Worm (Caenorhabditis elegans) whole organism, early embryonic: ENCODE measurements around the gene B0252.11.

Source experiments
- F13C5.2 ChIP-seq: sonication (generic microtip); optimal IDR thresholded peaks from 2 replicates; lab custom pipeline; 2017; ENCODE audit warnings: mild to moderate bottlenecking, missing genetic modification characterization, inconsistent platforms, missing compliant biosample characterization
- aly-1 ChIP-seq: sonication (generic microtip); optimal IDR thresholded peaks from 2 replicates; lab custom pipeline; 2016; ENCODE audit warnings: missing genetic modification characterization, missing compliant biosample characterization
- ama-1 ChIP-seq: fragments of 150-350 bp; optimal IDR thresholded peaks from 2 replicates; lab custom pipeline; 2014
- ceh-36 ChIP-seq: sonication (generic microtip); optimal IDR thresholded peaks from 2 replicates; lab custom pipeline; 2016; ENCODE audit warnings: missing genetic modification characterization, inconsistent platforms, missing compliant biosample characterization
- flt-1 ChIP-seq: fragments of 200-800 bp; sonication (Bioruptor generic); IDR thresholded peaks from 2 replicates; pipeline ENCODE4 v1.3.6; 2022; ENCODE audit warnings: missing genetic modification characterization, missing compliant biosample characterization
- hmbx-1 ChIP-seq: sonication (generic microtip); optimal IDR thresholded peaks from 2 replicates; lab custom pipeline; 2016; ENCODE audit warnings: mild to moderate bottlenecking, missing genetic modification characterization, missing compliant biosample characterization
- pes-1 ChIP-seq: fragments of 200-800 bp; sonication (Bioruptor generic); IDR thresholded peaks from 2 replicates; pipeline ENCODE4 v1.3.6; 2022; ENCODE audit warnings: missing genetic modification reagents, missing genetic modification characterization, missing compliant biosample characterization
- scrt-1 ChIP-seq: fragments of 200-800 bp; sonication (Bioruptor generic); IDR thresholded peaks from 2 replicates; pipeline ENCODE4 v1.3.6; 2022; ENCODE audit warnings: missing genetic modification characterization, missing compliant biosample characterization

DNA sequence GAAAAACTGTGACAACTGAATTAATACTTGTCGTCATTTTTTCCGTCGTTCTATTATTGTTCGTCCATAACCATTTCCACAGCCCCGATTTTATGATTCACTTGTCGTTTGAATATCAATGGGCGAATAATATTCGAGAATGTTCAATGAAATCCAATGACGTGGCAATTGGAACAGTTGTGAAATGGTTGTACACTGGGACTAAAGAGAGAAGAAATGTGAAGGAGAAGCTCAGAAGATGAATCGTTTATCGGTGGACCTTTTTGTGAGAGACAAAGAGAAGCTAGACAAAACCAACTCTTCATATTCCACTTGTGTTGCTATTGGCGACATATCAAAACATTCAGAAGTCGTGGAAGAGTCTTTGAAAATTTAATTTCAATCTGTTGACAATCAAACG lies 46.8 kb downstream of the B0252.11 start, which contains the start of gene clhm-1:
- TF ChIP-seq pes-1 (GFP tag; lab: Robert Waterston, UW) (no peak), ama-1 (lab: Kevin White, UChicago) (no peak), scrt-1 (GFP tag; lab: Robert Waterston, UW) (no peak), aly-1 (no peak), ceh-36 (no peak), F13C5.2 (no peak), flt-1 (GFP tag; lab: Robert Waterston, UW) (no peak), hmbx-1 (no peak)
